Fruit fly (Drosophila melanogaster): Measurements from ENCODE around the gene CG17776.
A peak's percentile ranks its signal among the peaks of the same experiment; 100 is the strongest.

Gene CG17776

dm6 chrX:2208641-2209241, 24.2 kb downstream of the CG17776 start (continued):
- TF ChIP-seq CG9876 (GFP tag; optimal IDR thresholded peaks at IDR 0.05) (no peak), Hey (tag; optimal IDR thresholded peaks at IDR 0.05) (no peak), CG3847 (GFP tag; IDR thresholded peaks at IDR 0.05) (0 out of 2 replicates have a peak, but pooled peaks have one; percentile 30), Xrp1 (GFP tag; IDR thresholded peaks at IDR 0.05) (peak; percentile 14; the same call in 1 of the 2 replicates), CG14441 (GFP tag; IDR thresholded peaks at IDR 0.05) (no peak), fu2 (GFP tag; optimal IDR thresholded peaks at IDR 0.05) (no peak), grau (tag; optimal IDR thresholded peaks at IDR 0.05) (peak; percentile 16), ssp (GFP tag; IDR thresholded peaks at IDR 0.05) (peak; percentile 35; the same call in 1 of the 2 replicates), Jarid2 (GFP tag; optimal IDR thresholded peaks at IDR 0.05) (no peak), Dfd (GFP tag; optimal IDR thresholded peaks at IDR 0.05) (no peak), chinmo (GFP tag; IDR thresholded peaks at IDR 0.05; ENCODE audit: partially characterized antibody) (no peak), CG1832 (GFP tag; optimal IDR thresholded peaks at IDR 0.05) (no peak), HLHmδ (GFP tag; optimal IDR thresholded peaks at IDR 0.05) (no peak), dati (GFP tag; IDR thresholded peaks at IDR 0.05) (no peak), Drgx (GFP tag; IDR thresholded peaks at IDR 0.05) (peak; percentile 58; the same call in 1 of the 2 replicates), nerfin-2 (GFP tag; IDR thresholded peaks at IDR 0.05; ENCODE audit: partially characterized antibody) (no peak), E2f2 (GFP tag; IDR thresholded peaks at IDR 0.05) (no peak), trh (GFP tag; optimal IDR thresholded peaks at IDR 0.05) (no peak), CG8089 (GFP tag; optimal IDR thresholded peaks at IDR 0.05) (no peak), Gsc (GFP tag; IDR thresholded peaks at IDR 0.05) (no peak), ATbp (GFP tag; optimal IDR thresholded peaks at IDR 0.05) (no peak), repo (GFP tag; optimal IDR thresholded peaks at IDR 0.05) (no peak), vvl (GFP tag; IDR thresholded peaks at IDR 0.05) (0 out of 2 replicates have a peak, but pooled peaks have one; percentile 25), Hr3 (GFP tag; optimal IDR thresholded peaks at IDR 0.05) (no peak), CG18262 (tag; optimal IDR thresholded peaks at IDR 0.05) (no peak), CG6689 (GFP tag; IDR thresholded peaks at IDR 0.05) (no peak), CG31224 (GFP tag; IDR thresholded peaks at IDR 0.05) (no peak), CG12744 (GFP tag; optimal IDR thresholded peaks at IDR 0.05) (no peak), CG8765 (GFP tag; IDR thresholded peaks at IDR 0.05) (no peak), Pdp1 (GFP tag; optimal IDR thresholded peaks at IDR 0.05) (peak in 1 of 2 experiments; percentile 16), Taf1 (GFP tag; IDR thresholded peaks at IDR 0.05) (no peak), CoRest (tag; optimal IDR thresholded peaks at IDR 0.05) (peak; percentile 19), pum (GFP tag; optimal IDR thresholded peaks at IDR 0.05) (no peak), wek (GFP tag; optimal IDR thresholded peaks at IDR 0.05) (no peak), Fer1 (GFP tag; optimal IDR thresholded peaks at IDR 0.05) (no peak), CG6175 (GFP tag; IDR thresholded peaks at IDR 0.05) (peak; percentile 91), Doc2 (GFP tag; IDR thresholded peaks at IDR 0.05) (no peak), dmrt99B (tag; optimal IDR thresholded peaks at IDR 0.05) (peak; percentile 48), CG6791 (GFP tag; IDR thresholded peaks at IDR 0.05; ENCODE audit: partially characterized antibody) (no peak), CG33213 (GFP tag; optimal IDR thresholded peaks at IDR 0.05) (no peak), crol (GFP tag; IDR thresholded peaks at IDR 0.05) (peak; percentile 91), hth (optimal IDR thresholded peaks at IDR 0.05) (no peak), ranshi (GFP tag; IDR thresholded peaks at IDR 0.05) (no peak), knrl (GFP tag; IDR thresholded peaks at IDR 0.05; ENCODE audit: partially characterized antibody) (no peak), otp (GFP tag; IDR thresholded peaks at IDR 0.05) (no peak), ci (GFP tag; IDR thresholded peaks at IDR 0.05) (no peak), Opbp (GFP tag; IDR thresholded peaks at IDR 0.05; ENCODE audit: partially characterized antibody) (no peak), danr (GFP tag; IDR thresholded peaks at IDR 0.05) (no peak), CG16815 (GFP tag; optimal IDR thresholded peaks at IDR 0.05) (no peak), luna (GFP tag; optimal IDR thresholded peaks at IDR 0.05) (no peak), scrt (GFP tag; optimal IDR thresholded peaks at IDR 0.05) (no peak)
